Fruit fly (Drosophila melanogaster) whole organism, embryonic: ENCODE measurements around the gene CG46244.

ENCODE experiments used
- Adf1 ChIP-seq: fragments of 200-800 bp; sonication (Bioruptor generic); IDR thresholded peaks from 2 replicates; pipeline ENCODE4 v1.3.6; 2022; ENCODE audit warnings: missing biosample characterization, missing genetic modification characterization
- CG10462 ChIP-seq: fragments of 200-800 bp; sonication (Bioruptor generic); optimal IDR thresholded peaks from 2 replicates; lab custom pipeline; 2016; ENCODE audit warnings: missing biosample characterization, missing genetic modification characterization
- CG10565 ChIP-seq: fragments of 200-800 bp; sonication (Bioruptor generic); optimal IDR thresholded peaks from 3 replicates; lab custom pipeline; 2016; ENCODE audit warnings: missing biosample characterization, mild to moderate bottlenecking, missing genetic modification characterization
- CG11398 ChIP-seq: fragments of 200-800 bp; sonication (Bioruptor generic); optimal IDR thresholded peaks from 2 replicates; lab custom pipeline; 2016; ENCODE audit warnings: missing biosample characterization, missing genetic modification characterization
- CG12942 ChIP-seq: fragments of 200-800 bp; sonication (Bioruptor generic); optimal IDR thresholded peaks from 3 replicates; lab custom pipeline; 2016; ENCODE audit warnings: missing biosample characterization, missing genetic modification characterization
- CG13624 ChIP-seq: fragments of 200-800 bp; sonication (Bioruptor generic); optimal IDR thresholded peaks from 2 replicates; lab custom pipeline; 2016; ENCODE audit warnings: missing biosample characterization, missing genetic modification characterization
- CG15479 ChIP-seq: fragments of 200-800 bp; sonication (Bioruptor generic); optimal IDR thresholded peaks from 3 replicates; lab custom pipeline; 2019; ENCODE audit warnings: missing biosample characterization, mild to moderate bottlenecking, missing genetic modification characterization, moderate library complexity
- CG17186 ChIP-seq: fragments of 200-800 bp; sonication (Bioruptor generic); optimal IDR thresholded peaks from 3 replicates; lab custom pipeline; 2017; ENCODE audit warnings: missing biosample characterization, missing genetic modification reagents, missing genetic modification characterization
- CG31441 ChIP-seq: fragments of 200-800 bp; sonication (Bioruptor generic); IDR thresholded peaks from 2 replicates; pipeline ENCODE4 v1.3.6; 2022; ENCODE audit warnings: missing biosample characterization, missing genetic modification characterization
- CG34224 ChIP-seq: fragments of 200-800 bp; sonication (Bioruptor generic); IDR thresholded peaks from 3 replicates; pipeline ENCODE4 v1.3.6; 2022; ENCODE audit warnings: missing biosample characterization, missing genetic modification characterization; ENCODE audit not compliant: partially characterized antibody
- CG3726 ChIP-seq: fragments of 200-800 bp; sonication (Bioruptor generic); IDR thresholded peaks from 3 replicates; pipeline ENCODE4, ENCODE4 v1.3.6; 2022; ENCODE audit warnings: missing biosample characterization, missing genetic modification characterization
- CG6654 ChIP-seq: fragments of 200-800 bp; sonication (Bioruptor generic); optimal IDR thresholded peaks from 2 replicates; lab custom pipeline; 2017; ENCODE audit warnings: missing biosample characterization, mild to moderate bottlenecking, missing genetic modification characterization
- CG7745 ChIP-seq: fragments of 200-800 bp; sonication (Bioruptor generic); optimal IDR thresholded peaks from 2 replicates; lab custom pipeline; 2018; ENCODE audit warnings: missing biosample characterization, mild to moderate bottlenecking, missing genetic modification characterization, moderate library complexity
- CG9215 ChIP-seq: fragments of 200-800 bp; sonication (Bioruptor generic); IDR thresholded peaks from 2 replicates; pipeline ENCODE4 v1.3.6; 2022; ENCODE audit warnings: missing biosample characterization, missing genetic modification characterization
- CG9437 ChIP-seq: fragments of 200-800 bp; sonication (Bioruptor generic); optimal IDR thresholded peaks from 2 replicates; lab custom pipeline; 2018; ENCODE audit warnings: missing biosample characterization, mild to moderate bottlenecking, missing genetic modification characterization
- CrebB ChIP-seq: fragments of 200-800 bp; sonication (Bioruptor generic); optimal IDR thresholded peaks from 3 replicates; lab custom pipeline; 2018; ENCODE audit warnings: missing biosample characterization, mild to moderate bottlenecking, missing genetic modification characterization
- D19A ChIP-seq: fragments of 200-800 bp; optimal IDR thresholded peaks from 3 replicates; lab custom pipeline; 2019; ENCODE audit warnings: missing biosample characterization, mild to moderate bottlenecking, missing genetic modification characterization, moderate library complexity
- Doc3 ChIP-seq: fragments of 200-800 bp; sonication (Bioruptor generic); IDR thresholded peaks from 3 replicates; pipeline ENCODE4 v1.3.6; 2022; ENCODE audit warnings: missing biosample characterization, missing genetic modification characterization; ENCODE audit not compliant: partially characterized antibody
- Dp ChIP-seq: fragments of 200-800 bp; sonication (Bioruptor generic); optimal IDR thresholded peaks from 2 replicates; lab custom pipeline; 2018; ENCODE audit warnings: missing biosample characterization, mild to moderate bottlenecking, missing genetic modification characterization, moderate library complexity
- E2f2 ChIP-seq: fragments of 200-800 bp; sonication (Bioruptor generic); IDR thresholded peaks from 2 replicates; pipeline ENCODE4 v1.3.6; 2022; ENCODE audit warnings: missing biosample characterization, missing genetic modification characterization
- HHEX ChIP-seq: fragments of 200-800 bp; sonication (Bioruptor generic); optimal IDR thresholded peaks from 3 replicates; lab custom pipeline; 2017; ENCODE audit warnings: missing biosample characterization, mild to moderate bottlenecking, missing genetic modification characterization, missing genetic modification reagents
- HLH54F ChIP-seq: fragments of 200-800 bp; sonication (Bioruptor generic); optimal IDR thresholded peaks from 3 replicates; lab custom pipeline; 2016; ENCODE audit warnings: missing biosample characterization, missing genetic modification characterization
- Hand ChIP-seq: fragments of 200-800 bp; sonication (Bioruptor generic); optimal IDR thresholded peaks from 2 replicates; lab custom pipeline; 2017; ENCODE audit warnings: mild to moderate bottlenecking, missing biosample characterization, missing genetic modification reagents, missing genetic modification characterization
- HmgD ChIP-seq: fragments of 200-800 bp; sonication (Bioruptor generic); optimal IDR thresholded peaks from 3 replicates; lab custom pipeline; 2016; ENCODE audit warnings: missing biosample characterization, missing genetic modification characterization
- Hmr ChIP-seq: fragments of 200-800 bp; sonication (Bioruptor generic); optimal IDR thresholded peaks from 3 replicates; lab custom pipeline; 2017; ENCODE audit warnings: mild to moderate bottlenecking, missing biosample characterization, missing genetic modification reagents, missing genetic modification characterization
- Lpt ChIP-seq: fragments of >200 bp; optimal IDR thresholded peaks from 2 replicates; lab custom pipeline; 2018; ENCODE audit warnings: missing biosample characterization, missing genetic modification characterization
- Mad ChIP-seq: fragments of 200-800 bp; sonication (Bioruptor generic); optimal IDR thresholded peaks from 2 replicates; lab custom pipeline; 2016; ENCODE audit warnings: missing biosample characterization, missing genetic modification characterization
- NFAT ChIP-seq: fragments of 200-800 bp; sonication (Bioruptor generic); IDR thresholded peaks from 2 replicates; pipeline ENCODE4 v1.3.6; 2022; ENCODE audit warnings: missing biosample characterization, missing genetic modification characterization
- Ptx1 ChIP-seq: fragments of 200-800 bp; sonication (Bioruptor generic); IDR thresholded peaks from 2 replicates; pipeline ENCODE4 v1.3.6; 2022; ENCODE audit warnings: missing biosample characterization, missing genetic modification characterization
- Sin3A ChIP-seq: fragments of >200 bp; optimal IDR thresholded peaks from 2 replicates; lab custom pipeline; 2018
- Sry-δ ChIP-seq: fragments of 200-800 bp; sonication (Bioruptor generic); optimal IDR thresholded peaks from 2 replicates; lab custom pipeline; 2016; ENCODE audit warnings: missing biosample characterization, missing genetic modification characterization
- TFAM ChIP-seq: fragments of 200-800 bp; sonication (Bioruptor generic); optimal IDR thresholded peaks from 2 replicates; lab custom pipeline; 2017; ENCODE audit warnings: missing biosample characterization, missing genetic modification characterization, inconsistent platforms
- Trl ChIP-seq, 3 experiments: fragments of >200 bp in 2 of 3; fragments of 200-800 bp in 1 of 3; sonication (Bioruptor generic) in 1 of 3; optimal IDR thresholded peaks; 2 replicates in 1 of 3; 3 replicates in 2 of 3; lab custom pipeline; 2016 to 2017; ENCODE audit warnings: missing biosample characterization in 1 of 3, missing genetic modification characterization in 1 of 3
- cg ChIP-seq: fragments of 200-800 bp; sonication (Bioruptor generic); optimal IDR thresholded peaks from 3 replicates; lab custom pipeline; 2019; ENCODE audit warnings: missing biosample characterization, mild to moderate bottlenecking, missing genetic modification characterization, moderate library complexity
- chn ChIP-seq: fragments of 200-800 bp; sonication (Bioruptor generic); optimal IDR thresholded peaks from 2 replicates; lab custom pipeline; 2016; ENCODE audit warnings: missing biosample characterization, missing genetic modification characterization
- crp ChIP-seq, 2 experiments: fragments of 200-800 bp; sonication (Bioruptor generic); optimal IDR thresholded peaks; 2 replicates in 1 of 2; 3 replicates in 1 of 2; lab custom pipeline; 2017; ENCODE audit warnings: missing biosample characterization in 2 of 2, missing genetic modification characterization in 2 of 2, mild to moderate bottlenecking in 1 of 2, moderate library complexity in 1 of 2
- dysf ChIP-seq: fragments of 200-800 bp; sonication (Bioruptor generic); IDR thresholded peaks from 3 replicates; pipeline ENCODE4 v1.3.6; 2022; ENCODE audit warnings: missing biosample characterization, missing genetic modification characterization
- hb ChIP-seq: fragments of 200-800 bp; sonication (Bioruptor generic); IDR thresholded peaks from 3 replicates; pipeline ENCODE4 v1.3.6; 2022; ENCODE audit warnings: missing biosample characterization, missing genetic modification characterization; ENCODE audit not compliant: partially characterized antibody
- knrl ChIP-seq: fragments of 200-800 bp; sonication (Bioruptor generic); IDR thresholded peaks from 3 replicates; pipeline ENCODE4 v1.3.6; 2022; ENCODE audit warnings: missing biosample characterization, missing genetic modification characterization; ENCODE audit not compliant: partially characterized antibody
- mld ChIP-seq: fragments of 200-800 bp; sonication (Bioruptor generic); IDR thresholded peaks from 3 replicates; pipeline ENCODE4 v1.3.6; 2022; ENCODE audit warnings: missing biosample characterization, missing genetic modification characterization; ENCODE audit not compliant: partially characterized antibody
- otp ChIP-seq: fragments of 200-800 bp; sonication (Bioruptor generic); IDR thresholded peaks from 3 replicates; pipeline ENCODE4, ENCODE4 v1.3.6; 2022; ENCODE audit warnings: missing biosample characterization, missing genetic modification characterization
- prd ChIP-seq, 3 experiments: fragments of >200 bp in 2 of 3; fragments of 200-800 bp in 1 of 3; sonication (Bioruptor generic) in 1 of 3; optimal IDR thresholded peaks in 2 of 3; IDR thresholded peaks in 1 of 3; 2 replicates in 2 of 3; 3 replicates in 1 of 3; pipeline versions ENCODE4 v1.3.6 to Lab custom; 2017 to 2022; ENCODE audit warnings: missing biosample characterization in 1 of 3, missing genetic modification characterization in 1 of 3
- pzg ChIP-seq: fragments of 200-800 bp; sonication (Bioruptor generic); optimal IDR thresholded peaks from 3 replicates; lab custom pipeline; 2018; ENCODE audit warnings: missing biosample characterization, mild to moderate bottlenecking, missing genetic modification characterization, moderate library complexity
- vfl ChIP-seq: fragments of 200-800 bp; sonication (Bioruptor generic); optimal IDR thresholded peaks from 2 replicates; lab custom pipeline; 2016; ENCODE audit warnings: missing biosample characterization, missing genetic modification characterization
- vnd ChIP-seq: fragments of 200-800 bp; sonication (Bioruptor generic); IDR thresholded peaks from 3 replicates; pipeline ENCODE4 v1.3.6; 2022; ENCODE audit warnings: missing biosample characterization, missing genetic modification characterization; ENCODE audit not compliant: partially characterized antibody
- vvl ChIP-seq: fragments of 200-800 bp; sonication (Bioruptor generic); IDR thresholded peaks from 2 replicates; pipeline ENCODE4 v1.3.6; 2022; ENCODE audit warnings: missing biosample characterization, missing genetic modification characterization
- wor ChIP-seq: fragments of 200-800 bp; sonication (Bioruptor generic); IDR thresholded peaks from 2 replicates; pipeline ENCODE4 v1.3.6; 2022; ENCODE audit warnings: missing biosample characterization, missing genetic modification characterization
- zen ChIP-seq: fragments of 200-800 bp; sonication (Bioruptor generic); optimal IDR thresholded peaks from 3 replicates; lab custom pipeline; 2018; ENCODE audit warnings: missing biosample characterization, mild to moderate bottlenecking, missing genetic modification characterization, moderate library complexity
- zf30C ChIP-seq: fragments of 200-800 bp; sonication (Bioruptor generic); optimal IDR thresholded peaks from 3 replicates; lab custom pipeline; 2018; ENCODE audit warnings: missing biosample characterization, mild to moderate bottlenecking, missing genetic modification characterization

Gene CG46244

DNA sequence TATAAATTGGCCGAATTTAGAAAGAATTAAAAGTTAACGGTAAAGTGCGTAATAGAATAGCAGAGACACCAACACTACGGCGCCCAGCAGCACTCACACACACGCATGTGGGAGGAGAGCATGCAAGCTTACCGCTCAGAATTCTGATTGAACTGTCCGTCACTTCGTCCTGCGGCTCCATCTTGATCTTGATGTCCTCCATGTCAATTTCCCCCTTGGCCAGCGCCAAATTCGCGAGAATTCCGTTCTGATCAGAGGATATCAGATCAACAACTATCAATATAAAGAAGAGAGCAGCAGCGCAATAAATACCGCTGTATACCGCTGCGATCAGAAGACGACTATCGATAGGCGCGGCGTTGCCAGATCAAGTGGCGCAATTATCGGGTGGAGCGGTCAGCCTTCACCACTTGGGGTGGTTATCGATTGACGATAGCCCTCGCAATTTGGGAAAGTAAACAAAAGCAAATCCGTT, 129.3 kb downstream of the CG46244 start, which contains the start of the genes CG10462 and Nf-YB (continued):
- no peak for TF ChIP-seq CG7745 (tag; lab: Kevin White, UChicago)
- peak; percentile 88 for TF ChIP-seq Sry-δ (GFP tag; lab: Kevin White, UChicago)
- peak; percentile 96 for TF ChIP-seq hb
- peak; percentile 89 for TF ChIP-seq pzg (GFP tag; lab: Kevin White, UChicago)
- TF ChIP-seq chn (GFP tag; lab: Kevin White, UChicago): peak; percentile 34
- no peak for TF ChIP-seq HLH54F
- peak; percentile 81 for TF ChIP-seq Sin3A (lab: Kevin White, UChicago)
- peak; percentile 54; the same call in 2 of the 3 replicates for TF ChIP-seq Doc3 (GFP tag; lab: Robert Waterston, UW)
- peak; percentile 39 for TF ChIP-seq Hmr (GFP tag; lab: Kevin White, UChicago)
- TF ChIP-seq CG17186 (GFP tag; lab: Kevin White, UChicago): peak; percentile 88
- TF ChIP-seq Trl (optimal IDR thresholded peaks at IDR 0.05; lab: Kevin White, UChicago): peak; percentile 27 to 50
- TF ChIP-seq Trl (GFP tag; optimal IDR thresholded peaks at IDR 0.05; lab: Kevin White, UChicago): no peak
- TF ChIP-seq CG11398 (GFP tag; lab: Kevin White, UChicago): no peak
- TF ChIP-seq Mad (GFP tag; lab: Kevin White, UChicago): no peak
- TF ChIP-seq CG3726 (GFP tag; lab: Robert Waterston, UW): no peak
- TF ChIP-seq crp (GFP tag; optimal IDR thresholded peaks at IDR 0.05; lab: Kevin White, UChicago): peak in 1 of 2 experiments; percentile 15
- TF ChIP-seq wor (GFP tag; lab: Robert Waterston, UW): no peak
- no peak for TF ChIP-seq prd (optimal IDR thresholded peaks at IDR 0.05; lab: Kevin White, UChicago)
- TF ChIP-seq prd (GFP tag; IDR thresholded peaks at IDR 0.05; lab: Robert Waterston, UW): no peak
- no peak for TF ChIP-seq HHEX (GFP tag; lab: Kevin White, UChicago)
- no peak for TF ChIP-seq zf30C (GFP tag; lab: Kevin White, UChicago)
- TF ChIP-seq CG9437 (GFP tag; lab: Kevin White, UChicago): peak; percentile 88
- no peak for TF ChIP-seq CG6654
- TF ChIP-seq vnd (GFP tag; lab: Robert Waterston, UW): peak; percentile 90
- TF ChIP-seq knrl (GFP tag; lab: Robert Waterston, UW): peak; percentile 85
- no peak for TF ChIP-seq vfl (GFP tag; lab: Kevin White, UChicago)
- peak; percentile 56 for TF ChIP-seq E2f2 (GFP tag; lab: Robert Waterston, UW)
- peak; percentile 94 for TF ChIP-seq mld (GFP tag; lab: Robert Waterston, UW)
- TF ChIP-seq HmgD (GFP tag; lab: Kevin White, UChicago): peak; percentile 66
- TF ChIP-seq D19A (tag; lab: Kevin White, UChicago): no peak
- no peak for TF ChIP-seq CG12942 (GFP tag; lab: Kevin White, UChicago)
- TF ChIP-seq Dp (GFP tag; lab: Kevin White, UChicago): peak; percentile 42
- TF ChIP-seq TFAM (GFP tag; lab: Kevin White, UChicago): no peak
- peak; percentile 83 for TF ChIP-seq cg (GFP tag; lab: Kevin White, UChicago)
- no peak for TF ChIP-seq Lpt (GFP tag; lab: Kevin White, UChicago)
- TF ChIP-seq CG31441 (GFP tag; lab: Robert Waterston, UW): no peak
- no peak for TF ChIP-seq CrebB
- TF ChIP-seq CG34224 (GFP tag; lab: Robert Waterston, UW): peak; percentile 88
- no peak; the same call in 1 of the 2 replicates for TF ChIP-seq NFAT
- no peak for TF ChIP-seq otp (GFP tag; lab: Robert Waterston, UW)
- peak; percentile 50; the same call in 1 of the 2 replicates for TF ChIP-seq Adf1 (GFP tag; lab: Robert Waterston, UW)
- peak; percentile 95 for TF ChIP-seq CG10462 (GFP tag; lab: Kevin White, UChicago)
- TF ChIP-seq dysf: no peak
- no peak for TF ChIP-seq CG9215
- TF ChIP-seq CG15479 (GFP tag; lab: Kevin White, UChicago): peak; percentile 74
- TF ChIP-seq Hand (GFP tag; lab: Kevin White, UChicago): no peak
- TF ChIP-seq CG13624 (GFP tag; lab: Kevin White, UChicago): peak; percentile 16
- TF ChIP-seq CG10565: no peak
- TF ChIP-seq vvl (GFP tag; lab: Robert Waterston, UW): no peak
- no peak for TF ChIP-seq Ptx1 (GFP tag; lab: Robert Waterston, UW)
- TF ChIP-seq zen (tag; lab: Kevin White, UChicago): peak; percentile 8
